Worm (Caenorhabditis elegans): ENCODE measurements around the gene idpp-12.

Gene idpp-12

ce11 chrIV:3294553-3295185, 9.1 kb upstream of the idpp-12 start, which contains the start of gene W08E12.7 (continued):
- peak; percentile 57; the same call in 1 of the 2 replicates for TF ChIP-seq Y79H2A.3 (GFP tag; conservative IDR thresholded peaks at IDR 0.05)
- TF ChIP-seq B0019.2 (GFP tag; conservative IDR thresholded peaks at IDR 0.05), result peak; percentile 93
- TF ChIP-seq atf-7 (tag; optimal IDR thresholded peaks at IDR 0.05), result peak; percentile 14
- 0 out of 2 replicates have a peak, but pooled peaks have one; percentile 10 for TF ChIP-seq hmg-20 (GFP tag; IDR thresholded peaks at IDR 0.05)
- TF ChIP-seq hlh-26 (GFP tag; conservative IDR thresholded peaks at IDR 0.05), result no peak
- TF ChIP-seq F39B2.1 (GFP tag; IDR thresholded peaks at IDR 0.05), result no peak
- TF ChIP-seq lin-26 (GFP tag; IDR thresholded peaks at IDR 0.05), result peak; percentile 44; the same call in 1 of the 2 replicates
- no peak for TF ChIP-seq hlh-12 (tag; optimal IDR thresholded peaks at IDR 0.05)
- TF ChIP-seq gei-17 (GFP tag; optimal IDR thresholded peaks at IDR 0.05), result no peak
- TF ChIP-seq ZK185.1 (tag; optimal IDR thresholded peaks at IDR 0.05; ENCODE audit: poor library complexity, severe bottlenecking), result peak; percentile 87
- 0 out of 2 replicates have a peak, but pooled peaks have one; percentile 22 for TF ChIP-seq C17E4.6 (GFP tag; IDR thresholded peaks at IDR 0.05)
- no peak for TF ChIP-seq mel-28 (tag; optimal IDR thresholded peaks at IDR 0.05; ENCODE audit: borderline replicate concordance)
- peak; percentile 60 for TF ChIP-seq snpc-4 (GFP tag; optimal IDR thresholded peaks at IDR 0.05)
- TF ChIP-seq snpc-4 (tag; optimal IDR thresholded peaks at IDR 0.05), result peak; percentile 54 to 85 (median 80)
- peak; percentile 95 for TF ChIP-seq ceh-91 (GFP tag; IDR thresholded peaks at IDR 0.05)
- peak; percentile 67; the same call in 1 of the 2 replicates for TF ChIP-seq ztf-6 (GFP tag; IDR thresholded peaks at IDR 0.05)
- TF ChIP-seq F55B11.4 (tag; optimal IDR thresholded peaks at IDR 0.05; ENCODE audit: borderline replicate concordance, insufficient read depth), result no peak
- TF ChIP-seq aptf-2 (GFP tag; conservative IDR thresholded peaks at IDR 0.05), result peak; percentile 62; the same call in 1 of the 2 replicates
- no peak for TF ChIP-seq fkh-3 (tag; optimal IDR thresholded peaks at IDR 0.05)
- TF ChIP-seq him-1 (tag; optimal IDR thresholded peaks at IDR 0.05), result peak; percentile 30
- TF ChIP-seq ztf-26 (tag; optimal IDR thresholded peaks at IDR 0.05), result peak; percentile 2
- peak; percentile 36 to 93 (median 36) for TF ChIP-seq lin-35 (GFP tag; optimal IDR thresholded peaks at IDR 0.05)
- TF ChIP-seq lag-1 (GFP tag; IDR thresholded peaks at IDR 0.05), result no peak
- TF ChIP-seq Y67H2A.10 (GFP tag; conservative IDR thresholded peaks at IDR 0.05), result peak; percentile 85
- peak; percentile 32 for TF ChIP-seq hrde-1 (tag; optimal IDR thresholded peaks at IDR 0.05; ENCODE audit: borderline replicate concordance)
- TF ChIP-seq madf-3 (GFP tag; IDR thresholded peaks at IDR 0.05), result peak; percentile 90
- peak; percentile 12 for TF ChIP-seq somi-1 (GFP tag; optimal IDR thresholded peaks at IDR 0.05)
- peak; percentile 95 for TF ChIP-seq pha-4 (tag; optimal IDR thresholded peaks at IDR 0.05)
- 0 out of 2 replicates have a peak, but pooled peaks have one; percentile 38 for TF ChIP-seq attf-6 (GFP tag; IDR thresholded peaks at IDR 0.05)
- peak; percentile 74 for TF ChIP-seq ekl-4 (GFP tag; IDR thresholded peaks at IDR 0.05)
- TF ChIP-seq ztf-3 (GFP tag; optimal IDR thresholded peaks at IDR 0.05), result no peak
- no peak for TF ChIP-seq ztf-22 (GFP tag; optimal IDR thresholded peaks at IDR 0.05)
- no peak for TF ChIP-seq nhr-27 (tag; optimal IDR thresholded peaks at IDR 0.05)
- TF ChIP-seq ceh-58 (GFP tag; IDR thresholded peaks at IDR 0.05), result no peak
- TF ChIP-seq K11D2.4 (GFP tag; IDR thresholded peaks at IDR 0.05), result peak; percentile 83
- no peak for TF ChIP-seq B0035.1 (tag; optimal IDR thresholded peaks at IDR 0.05)
- TF ChIP-seq F22D6.2 (tag; optimal IDR thresholded peaks at IDR 0.05), result peak; percentile 55
- TF ChIP-seq mcd-1 (GFP tag; IDR thresholded peaks at IDR 0.05), result peak; percentile 98
- TF ChIP-seq cebp-1 (GFP tag; IDR thresholded peaks at IDR 0.05), result peak; percentile 28; the same call in 1 of the 2 replicates
- peak; percentile 85 for TF ChIP-seq cebp-1 (tag; optimal IDR thresholded peaks at IDR 0.05)
- TF ChIP-seq F23B12.7 (tag; optimal IDR thresholded peaks at IDR 0.05; ENCODE audit: insufficient read depth), result peak; percentile 95
- TF ChIP-seq nfyb-1 (GFP tag; IDR thresholded peaks at IDR 0.05), result peak; percentile 74
- peak; percentile 89 for TF ChIP-seq athp-1 (tag; optimal IDR thresholded peaks at IDR 0.05)
- TF ChIP-seq F57C9.4 (tag; optimal IDR thresholded peaks at IDR 0.05), result no peak
- TF ChIP-seq lin-54 (GFP tag; optimal IDR thresholded peaks at IDR 0.05), result peak; percentile 96
- TF ChIP-seq lsl-1 (GFP tag; optimal IDR thresholded peaks at IDR 0.05), result peak; percentile 92
- no peak for TF ChIP-seq F52B5.7 (tag; optimal IDR thresholded peaks at IDR 0.05)
